Fruit fly (Drosophila melanogaster) whole organism, embryonic: ENCODE results near the gene nmo.

Experiments
- Adf1 ChIP-seq: fragments of 200-800 bp; sonication (Bioruptor generic); IDR thresholded peaks from 2 replicates; pipeline ENCODE4 v1.3.6; 2022; ENCODE audit warnings: missing biosample characterization, missing genetic modification characterization
- Awh ChIP-seq: fragments of 200-800 bp; sonication (Bioruptor generic); IDR thresholded peaks from 2 replicates; pipeline ENCODE4, ENCODE4 v1.3.6; 2022; ENCODE audit warnings: missing biosample characterization, missing genetic modification characterization
- Bdp1 ChIP-seq: fragments of 200-800 bp; sonication (Bioruptor generic); optimal IDR thresholded peaks from 3 replicates; lab custom pipeline; 2016; ENCODE audit warnings: missing biosample characterization, missing genetic modification characterization
- Blimp-1 ChIP-seq: fragments of 200-800 bp; sonication (Bioruptor generic); optimal IDR thresholded peaks from 3 replicates; lab custom pipeline; 2018; ENCODE audit warnings: missing biosample characterization, missing genetic modification characterization, mild to moderate bottlenecking, moderate library complexity, missing genetic modification reagents
- CG10565 ChIP-seq: fragments of 200-800 bp; sonication (Bioruptor generic); optimal IDR thresholded peaks from 3 replicates; lab custom pipeline; 2016; ENCODE audit warnings: missing biosample characterization, mild to moderate bottlenecking, missing genetic modification characterization
- CG11456 ChIP-seq: fragments of 200-800 bp; sonication (Bioruptor generic); IDR thresholded peaks from 3 replicates; pipeline ENCODE4 v1.3.6; 2022; ENCODE audit warnings: missing biosample characterization, missing genetic modification characterization
- CG12299 ChIP-seq: fragments of 200-800 bp; sonication (Bioruptor generic); optimal IDR thresholded peaks from 2 replicates; lab custom pipeline; 2018; ENCODE audit warnings: missing biosample characterization, mild to moderate bottlenecking, missing genetic modification characterization
- CG12769 ChIP-seq: fragments of 200-800 bp; sonication (Bioruptor generic); optimal IDR thresholded peaks from 2 replicates; lab custom pipeline; 2019; ENCODE audit warnings: missing biosample characterization, mild to moderate bottlenecking, missing genetic modification characterization, moderate library complexity
- CG16779 ChIP-seq: fragments of 200-800 bp; sonication (Bioruptor generic); IDR thresholded peaks from 2 replicates; pipeline ENCODE4 v1.3.6; 2022; ENCODE audit warnings: missing biosample characterization, missing genetic modification characterization
- CG16815 ChIP-seq: fragments of 200-800 bp; sonication (Bioruptor generic); optimal IDR thresholded peaks from 3 replicates; lab custom pipeline; 2017; ENCODE audit warnings: missing biosample characterization, mild to moderate bottlenecking, missing genetic modification characterization
- CG17829 ChIP-seq: fragments of 200-800 bp; optimal IDR thresholded peaks from 2 replicates; lab custom pipeline; 2019; ENCODE audit warnings: missing biosample characterization, mild to moderate bottlenecking, missing genetic modification characterization, moderate library complexity
- CG18262 ChIP-seq: fragments of 200-800 bp; optimal IDR thresholded peaks from 3 replicates; lab custom pipeline; 2019; ENCODE audit warnings: missing biosample characterization, mild to moderate bottlenecking, missing genetic modification characterization, moderate library complexity
- CG1832 ChIP-seq: fragments of 200-800 bp; sonication (Bioruptor generic); optimal IDR thresholded peaks from 2 replicates; lab custom pipeline; 2017; ENCODE audit warnings: missing biosample characterization, mild to moderate bottlenecking, missing genetic modification characterization, inconsistent platforms
- CG34224 ChIP-seq: fragments of 200-800 bp; sonication (Bioruptor generic); IDR thresholded peaks from 3 replicates; pipeline ENCODE4 v1.3.6; 2022; ENCODE audit warnings: missing biosample characterization, missing genetic modification characterization; ENCODE audit not compliant: partially characterized antibody
- CG4617 ChIP-seq: fragments of 200-800 bp; sonication (Bioruptor generic); optimal IDR thresholded peaks from 3 replicates; lab custom pipeline; 2016; ENCODE audit warnings: missing biosample characterization, missing genetic modification characterization, borderline replicate concordance
- CG8388 ChIP-seq: fragments of 200-800 bp; sonication (Bioruptor generic); optimal IDR thresholded peaks from 2 replicates; lab custom pipeline; 2019; ENCODE audit warnings: missing biosample characterization, mild to moderate bottlenecking, missing genetic modification characterization, moderate library complexity
- CG9215 ChIP-seq: fragments of 200-800 bp; sonication (Bioruptor generic); IDR thresholded peaks from 2 replicates; pipeline ENCODE4 v1.3.6; 2022; ENCODE audit warnings: missing biosample characterization, missing genetic modification characterization
- Dad ChIP-seq: fragments of 200-800 bp; sonication (Bioruptor generic); optimal IDR thresholded peaks from 3 replicates; lab custom pipeline; 2016; ENCODE audit warnings: missing biosample characterization, missing genetic modification characterization
- Doc2 ChIP-seq: fragments of 200-800 bp; sonication (Bioruptor generic); IDR thresholded peaks from 2 replicates; pipeline ENCODE4 v1.3.6; 2022; ENCODE audit warnings: missing biosample characterization, missing genetic modification characterization
- Fer1 ChIP-seq: fragments of 200-800 bp; sonication (Bioruptor generic); optimal IDR thresholded peaks from 2 replicates; lab custom pipeline; 2017; ENCODE audit warnings: missing biosample characterization, mild to moderate bottlenecking, missing genetic modification characterization
- Gsc ChIP-seq: fragments of 200-800 bp; sonication (Bioruptor generic); IDR thresholded peaks from 2 replicates; pipeline ENCODE4 v1.3.6; 2022; ENCODE audit warnings: missing biosample characterization, missing genetic modification characterization
- HLH4C ChIP-seq: fragments of 200-800 bp; sonication (Bioruptor generic); IDR thresholded peaks from 3 replicates; pipeline ENCODE4 v1.3.6; 2022; ENCODE audit warnings: missing biosample characterization, missing genetic modification characterization; ENCODE audit not compliant: partially characterized antibody
- Sox100B ChIP-seq: fragments of 200-800 bp; sonication (Bioruptor generic); optimal IDR thresholded peaks from 3 replicates; lab custom pipeline; 2018; ENCODE audit warnings: missing biosample characterization, mild to moderate bottlenecking, missing genetic modification characterization
- Stat92E ChIP-seq, 3 experiments: fragments of >200 bp in 2 of 3; fragments of 200-800 bp in 1 of 3; sonication (Bioruptor generic) in 1 of 3; optimal IDR thresholded peaks; 2 replicates each; lab custom pipeline; 2017 to 2019; ENCODE audit warnings: missing biosample characterization in 3 of 3, missing genetic modification characterization in 3 of 3, mild to moderate bottlenecking in 1 of 3, moderate library complexity in 1 of 3
- TFAM ChIP-seq: fragments of 200-800 bp; sonication (Bioruptor generic); optimal IDR thresholded peaks from 2 replicates; lab custom pipeline; 2017; ENCODE audit warnings: missing biosample characterization, missing genetic modification characterization, inconsistent platforms
- Trl ChIP-seq, 3 experiments: fragments of >200 bp in 2 of 3; fragments of 200-800 bp in 1 of 3; sonication (Bioruptor generic) in 1 of 3; optimal IDR thresholded peaks; 2 replicates in 1 of 3; 3 replicates in 2 of 3; lab custom pipeline; 2016 to 2017; ENCODE audit warnings: missing biosample characterization in 1 of 3, missing genetic modification characterization in 1 of 3
- al ChIP-seq: fragments of 200-800 bp; sonication (Bioruptor generic); IDR thresholded peaks from 2 replicates; pipeline ENCODE4 v1.3.6; 2022; ENCODE audit warnings: missing biosample characterization, missing genetic modification characterization
- ato ChIP-seq: fragments of 200-800 bp; sonication (Bioruptor generic); IDR thresholded peaks from 2 replicates; pipeline ENCODE4 v1.3.6; 2022; ENCODE audit warnings: missing biosample characterization, missing genetic modification characterization; ENCODE audit not compliant: partially characterized antibody
- bbx ChIP-seq: fragments of 200-800 bp; sonication (Bioruptor generic); IDR thresholded peaks from 2 replicates; pipeline ENCODE4 v1.3.6; 2022; ENCODE audit warnings: missing biosample characterization, missing genetic modification characterization; ENCODE audit not compliant: partially characterized antibody
- cas ChIP-seq: fragments of 200-800 bp; sonication (Bioruptor generic); IDR thresholded peaks from 2 replicates; pipeline ENCODE4 v1.3.6; 2022; ENCODE audit warnings: missing biosample characterization, missing genetic modification characterization
- cwo ChIP-seq: fragments of 200-800 bp; sonication (Bioruptor generic); optimal IDR thresholded peaks from 3 replicates; lab custom pipeline; 2017; ENCODE audit warnings: missing biosample characterization, missing genetic modification characterization, mild to moderate bottlenecking, moderate library complexity, missing genetic modification reagents
- dati ChIP-seq: fragments of 200-800 bp; sonication (Bioruptor generic); IDR thresholded peaks from 2 replicates; pipeline ENCODE4 v1.3.6; 2022; ENCODE audit warnings: missing biosample characterization, missing genetic modification characterization
- ems ChIP-seq: fragments of 200-800 bp; sonication (Bioruptor generic); optimal IDR thresholded peaks from 3 replicates; lab custom pipeline; 2016; ENCODE audit warnings: missing biosample characterization, missing genetic modification characterization
- fd96Cb ChIP-seq: fragments of 200-800 bp; sonication (Bioruptor generic); optimal IDR thresholded peaks from 2 replicates; lab custom pipeline; 2018; ENCODE audit warnings: missing biosample characterization, mild to moderate bottlenecking, missing genetic modification characterization, moderate library complexity
- hkb ChIP-seq, 2 experiments: fragments of 200-800 bp in 1 of 2; fragments of >200 bp in 1 of 2; sonication (Bioruptor generic) in 1 of 2; IDR thresholded peaks in 1 of 2; optimal IDR thresholded peaks in 1 of 2; 2 replicates each; pipeline versions ENCODE4 v1.3.6 to Lab custom; 2017 to 2022; ENCODE audit warnings: missing biosample characterization in 1 of 2, missing genetic modification characterization in 1 of 2
- ind ChIP-seq: fragments of 200-800 bp; sonication (Bioruptor generic); optimal IDR thresholded peaks from 3 replicates; lab custom pipeline; 2016; ENCODE audit warnings: missing biosample characterization, missing genetic modification characterization
- jing ChIP-seq: fragments of 200-800 bp; sonication (Bioruptor generic); optimal IDR thresholded peaks from 2 replicates; lab custom pipeline; 2018; ENCODE audit warnings: missing biosample characterization, mild to moderate bottlenecking, missing genetic modification characterization
- kah ChIP-seq: fragments of 200-800 bp; sonication (Bioruptor generic); optimal IDR thresholded peaks from 2 replicates; lab custom pipeline; 2018; ENCODE audit warnings: missing biosample characterization, mild to moderate bottlenecking, missing genetic modification characterization
- lola ChIP-seq, 3 experiments: fragments of >200 bp in 2 of 3; fragments of 200-800 bp in 1 of 3; sonication (Bioruptor generic) in 1 of 3; optimal IDR thresholded peaks; 2 replicates each; lab custom pipeline; 2017 to 2019; ENCODE audit warnings: missing biosample characterization in 3 of 3, missing genetic modification characterization in 3 of 3, mild to moderate bottlenecking in 1 of 3, moderate library complexity in 1 of 3
- onecut ChIP-seq: fragments of 200-800 bp; sonication (Bioruptor generic); IDR thresholded peaks from 2 replicates; pipeline ENCODE4 v1.3.6; 2022; ENCODE audit warnings: missing biosample characterization, missing genetic modification characterization
- prd ChIP-seq, 3 experiments: fragments of >200 bp in 2 of 3; fragments of 200-800 bp in 1 of 3; sonication (Bioruptor generic) in 1 of 3; optimal IDR thresholded peaks in 2 of 3; IDR thresholded peaks in 1 of 3; 2 replicates in 2 of 3; 3 replicates in 1 of 3; pipeline versions ENCODE4 v1.3.6 to Lab custom; 2017 to 2022; ENCODE audit warnings: missing biosample characterization in 1 of 3, missing genetic modification characterization in 1 of 3
- sens-2 ChIP-seq: fragments of 200-800 bp; sonication (Bioruptor generic); IDR thresholded peaks from 2 replicates; pipeline ENCODE4 v1.3.6; 2022; ENCODE audit warnings: missing biosample characterization, missing genetic modification characterization
- sob ChIP-seq: fragments of 200-800 bp; sonication (Bioruptor generic); IDR thresholded peaks from 2 replicates; pipeline ENCODE4 v1.3.6; 2022; ENCODE audit warnings: missing biosample characterization, missing genetic modification characterization
- sqz ChIP-seq: fragments of 200-800 bp; sonication (Bioruptor generic); optimal IDR thresholded peaks from 3 replicates; lab custom pipeline; 2018; ENCODE audit warnings: missing biosample characterization, mild to moderate bottlenecking, missing genetic modification characterization
- sug ChIP-seq: fragments of 200-800 bp; optimal IDR thresholded peaks from 2 replicates; lab custom pipeline; 2019; ENCODE audit warnings: missing biosample characterization, mild to moderate bottlenecking, missing genetic modification characterization, moderate library complexity
- tio ChIP-seq: fragments of 200-800 bp; sonication (Bioruptor generic); optimal IDR thresholded peaks from 2 replicates; lab custom pipeline; 2017; ENCODE audit warnings: missing biosample characterization, missing genetic modification characterization, inconsistent platforms
- trem ChIP-seq: fragments of 200-800 bp; optimal IDR thresholded peaks from 3 replicates; lab custom pipeline; 2019; ENCODE audit warnings: missing biosample characterization, mild to moderate bottlenecking, missing genetic modification characterization, moderate library complexity
- vvl ChIP-seq: fragments of 200-800 bp; sonication (Bioruptor generic); IDR thresholded peaks from 2 replicates; pipeline ENCODE4 v1.3.6; 2022; ENCODE audit warnings: missing biosample characterization, missing genetic modification characterization

nmo gene

dm6 chr3L:7952978-7953377 is 25.9 kb upstream of the nmo start (continued):
- TF ChIP-seq prd (optimal IDR thresholded peaks at IDR 0.05; lab: Kevin White, UChicago), result no peak
- no peak; the same call in 2 of the 3 replicates for TF ChIP-seq prd (GFP tag; IDR thresholded peaks at IDR 0.05; lab: Robert Waterston, UW)
- no peak for TF ChIP-seq al (GFP tag; lab: Robert Waterston, UW)
- peak; percentile 45 for TF ChIP-seq CG17829 (tag; lab: Kevin White, UChicago)
- no peak for TF ChIP-seq sob (GFP tag; lab: Robert Waterston, UW)
- no peak for TF ChIP-seq onecut
- peak; percentile 0 for TF ChIP-seq trem (tag; lab: Kevin White, UChicago)
- TF ChIP-seq HLH4C (GFP tag; lab: Robert Waterston, UW), result no peak
- no peak for TF ChIP-seq Awh (GFP tag; lab: Robert Waterston, UW)
- no peak for TF ChIP-seq CG11456
- no peak for TF ChIP-seq Trl (optimal IDR thresholded peaks at IDR 0.05; lab: Kevin White, UChicago)
- no peak for TF ChIP-seq Trl (GFP tag; optimal IDR thresholded peaks at IDR 0.05; lab: Kevin White, UChicago)
- TF ChIP-seq CG12299 (tag; lab: Kevin White, UChicago), result no peak
- TF ChIP-seq CG10565 (GFP tag; lab: Kevin White, UChicago), result no peak
- no peak for TF ChIP-seq CG9215 (GFP tag; lab: Robert Waterston, UW)
- peak; percentile 60 for TF ChIP-seq Sox100B (GFP tag; lab: Kevin White, UChicago)
- TF ChIP-seq CG16779, result no peak
- TF ChIP-seq TFAM (GFP tag; lab: Kevin White, UChicago), result no peak
- no peak for TF ChIP-seq sqz
- no peak for TF ChIP-seq cas (GFP tag; lab: Robert Waterston, UW)
- TF ChIP-seq Adf1 (GFP tag; lab: Robert Waterston, UW), result no peak
- no peak for TF ChIP-seq Dad (GFP tag; lab: Kevin White, UChicago)
- peak; percentile 73 for TF ChIP-seq CG16815 (GFP tag; lab: Kevin White, UChicago)
- no peak for TF ChIP-seq hkb (optimal IDR thresholded peaks at IDR 0.05; lab: Kevin White, UChicago)
- no peak for TF ChIP-seq hkb (GFP tag; IDR thresholded peaks at IDR 0.05; lab: Robert Waterston, UW)
- peak in 1 of 3 experiments; percentile 65 for TF ChIP-seq lola (GFP tag; optimal IDR thresholded peaks at IDR 0.05; lab: Kevin White, UChicago)

dm6 chr3L:7953728-7954127 is 25.1 kb upstream of the nmo start:
- TF ChIP-seq sug (tag; lab: Kevin White, UChicago) (no peak), CG18262 (tag; lab: Kevin White, UChicago) (peak; percentile 67), ind (no peak), Fer1 (GFP tag; lab: Kevin White, UChicago) (no peak), CG16779 (no peak), vvl (0 out of 2 replicates have a peak, but pooled peaks have one; percentile 28), Gsc (GFP tag; lab: Robert Waterston, UW) (no peak), kah (GFP tag; lab: Kevin White, UChicago) (no peak), CG4617 (GFP tag; lab: Kevin White, UChicago) (no peak), CG12769 (tag; lab: Kevin White, UChicago) (no peak), Blimp-1 (GFP tag; lab: Kevin White, UChicago) (peak; percentile 5), tio (GFP tag; lab: Kevin White, UChicago) (no peak), Stat92E (GFP tag; optimal IDR thresholded peaks at IDR 0.05; lab: Kevin White, UChicago) (peak in 1 of 3 experiments; percentile 13), fd96Cb (tag; lab: Kevin White, UChicago) (peak; percentile 3), sens-2 (GFP tag; lab: Robert Waterston, UW) (no peak), ems (no peak), Bdp1 (GFP tag; lab: Kevin White, UChicago) (no peak), bbx (GFP tag; lab: Robert Waterston, UW) (no peak), CG34224 (no peak), CG8388 (peak; percentile 23), CG1832 (GFP tag; lab: Kevin White, UChicago) (no peak), cwo (GFP tag; lab: Kevin White, UChicago) (no peak), jing (GFP tag; lab: Kevin White, UChicago) (no peak), ato (GFP tag; lab: Robert Waterston, UW) (no peak), Doc2 (GFP tag; lab: Robert Waterston, UW) (no peak), dati (no peak)
